Fruit fly (Drosophila melanogaster) whole organism, embryonic: Measurements from ENCODE around the gene CG10804.

Experiments used
- B-H2 ChIP-seq: fragments of 200-800 bp; sonication (Bioruptor generic); optimal IDR thresholded peaks from 2 replicates; lab custom pipeline; 2018; ENCODE audit warnings: missing biosample characterization, mild to moderate bottlenecking, missing genetic modification characterization
- CG10209 ChIP-seq: fragments of 200-800 bp; sonication (Bioruptor generic); optimal IDR thresholded peaks from 3 replicates; lab custom pipeline; 2017; ENCODE audit warnings: missing biosample characterization, mild to moderate bottlenecking, missing genetic modification characterization, missing genetic modification reagents
- CG12744 ChIP-seq: fragments of 200-800 bp; sonication (Bioruptor generic); optimal IDR thresholded peaks from 2 replicates; lab custom pipeline; 2016; ENCODE audit warnings: missing biosample characterization, missing genetic modification characterization
- CG15514 ChIP-seq: fragments of 200-800 bp; sonication (Bioruptor generic); optimal IDR thresholded peaks from 3 replicates; lab custom pipeline; 2017; ENCODE audit warnings: missing biosample characterization, missing genetic modification characterization, mild to moderate bottlenecking, moderate library complexity, missing genetic modification reagents
- CG16863 ChIP-seq: fragments of 200-800 bp; sonication (Bioruptor generic); optimal IDR thresholded peaks from 3 replicates; lab custom pipeline; 2016; ENCODE audit warnings: missing biosample characterization, missing genetic modification characterization
- CG17802 ChIP-seq: fragments of 200-800 bp; sonication (Bioruptor generic); optimal IDR thresholded peaks from 2 replicates; lab custom pipeline; 2018; ENCODE audit warnings: missing biosample characterization, mild to moderate bottlenecking, missing genetic modification characterization, moderate library complexity
- CG2199 ChIP-seq: fragments of 200-800 bp; sonication (Bioruptor generic); IDR thresholded peaks from 3 replicates; pipeline ENCODE4 v1.3.6; 2022; ENCODE audit warnings: missing biosample characterization, missing genetic modification characterization
- CG2678 ChIP-seq: fragments of 200-800 bp; sonication (Bioruptor generic); optimal IDR thresholded peaks from 3 replicates; lab custom pipeline; 2019; ENCODE audit warnings: missing biosample characterization, mild to moderate bottlenecking, missing genetic modification characterization, moderate library complexity
- CG6175 ChIP-seq: fragments of 200-800 bp; sonication (Bioruptor generic); IDR thresholded peaks from 3 replicates; pipeline ENCODE4 v1.3.6; 2022; ENCODE audit warnings: missing biosample characterization, missing genetic modification characterization
- CG6272 ChIP-seq: fragments of 200-800 bp; sonication (Bioruptor generic); IDR thresholded peaks from 2 replicates; pipeline ENCODE4 v1.3.6; 2022; ENCODE audit warnings: missing biosample characterization, missing genetic modification characterization
- CG6654 ChIP-seq: fragments of 200-800 bp; sonication (Bioruptor generic); optimal IDR thresholded peaks from 2 replicates; lab custom pipeline; 2017; ENCODE audit warnings: missing biosample characterization, mild to moderate bottlenecking, missing genetic modification characterization
- CG7271 ChIP-seq: fragments of 200-800 bp; sonication (Bioruptor generic); optimal IDR thresholded peaks from 2 replicates; lab custom pipeline; 2018; ENCODE audit warnings: missing biosample characterization, mild to moderate bottlenecking, missing genetic modification characterization, moderate library complexity
- CG7357 ChIP-seq: fragments of 200-800 bp; sonication (Bioruptor generic); IDR thresholded peaks from 3 replicates; pipeline ENCODE4 v1.3.6; 2022; ENCODE audit warnings: missing biosample characterization, missing genetic modification characterization
- CG7963 ChIP-seq: fragments of 200-800 bp; sonication (Bioruptor generic); IDR thresholded peaks from 3 replicates; pipeline ENCODE4 v1.3.6; 2022; ENCODE audit warnings: missing biosample characterization, missing genetic modification characterization; ENCODE audit not compliant: partially characterized antibody
- CG8765 ChIP-seq: fragments of 200-800 bp; sonication (Bioruptor generic); IDR thresholded peaks from 2 replicates; pipeline ENCODE4 v1.3.6; 2022; ENCODE audit warnings: missing biosample characterization, missing genetic modification characterization
- D19B ChIP-seq: fragments of 200-800 bp; sonication (Bioruptor generic); optimal IDR thresholded peaks from 2 replicates; lab custom pipeline; 2017; ENCODE audit warnings: missing biosample characterization, mild to moderate bottlenecking, missing genetic modification characterization
- Dek ChIP-seq: fragments of 200-800 bp; sonication (Bioruptor generic); optimal IDR thresholded peaks from 3 replicates; lab custom pipeline; 2019; ENCODE audit warnings: missing biosample characterization, mild to moderate bottlenecking, missing genetic modification characterization, moderate library complexity
- HmgD ChIP-seq: fragments of 200-800 bp; sonication (Bioruptor generic); optimal IDR thresholded peaks from 3 replicates; lab custom pipeline; 2016; ENCODE audit warnings: missing biosample characterization, missing genetic modification characterization
- Hmr ChIP-seq: fragments of 200-800 bp; sonication (Bioruptor generic); optimal IDR thresholded peaks from 3 replicates; lab custom pipeline; 2017; ENCODE audit warnings: mild to moderate bottlenecking, missing biosample characterization, missing genetic modification reagents, missing genetic modification characterization
- Hr51 ChIP-seq, 2 experiments: fragments of 200-800 bp; sonication (Bioruptor generic); optimal IDR thresholded peaks; 2 replicates in 1 of 2; 3 replicates in 1 of 2; lab custom pipeline; 2016 to 2018; ENCODE audit warnings: missing biosample characterization in 2 of 2, missing genetic modification characterization in 2 of 2, mild to moderate bottlenecking in 1 of 2, moderate library complexity in 1 of 2
- Max ChIP-seq: fragments of 200-800 bp; sonication (Bioruptor generic); optimal IDR thresholded peaks from 2 replicates; lab custom pipeline; 2016; ENCODE audit warnings: missing biosample characterization, mild to moderate bottlenecking, missing genetic modification characterization
- Nf-YB ChIP-seq: fragments of 200-800 bp; sonication (Bioruptor generic); optimal IDR thresholded peaks from 3 replicates; lab custom pipeline; 2019; ENCODE audit warnings: missing biosample characterization, mild to moderate bottlenecking, missing genetic modification characterization, moderate library complexity
- Six4 ChIP-seq: fragments of 200-800 bp; sonication (Bioruptor generic); optimal IDR thresholded peaks from 2 replicates; lab custom pipeline; 2016; ENCODE audit warnings: missing biosample characterization, missing genetic modification characterization
- Stat92E ChIP-seq, 3 experiments: fragments of >200 bp in 2 of 3; fragments of 200-800 bp in 1 of 3; sonication (Bioruptor generic) in 1 of 3; optimal IDR thresholded peaks; 2 replicates each; lab custom pipeline; 2017 to 2019; ENCODE audit warnings: missing biosample characterization in 3 of 3, missing genetic modification characterization in 3 of 3, mild to moderate bottlenecking in 1 of 3, moderate library complexity in 1 of 3
- Vsx1 ChIP-seq: fragments of 200-800 bp; sonication (Bioruptor generic); optimal IDR thresholded peaks from 2 replicates; lab custom pipeline; 2017; ENCODE audit warnings: missing biosample characterization, mild to moderate bottlenecking, missing genetic modification characterization, missing genetic modification reagents
- YL-1 ChIP-seq: fragments of 200-800 bp; sonication (Bioruptor generic); optimal IDR thresholded peaks from 3 replicates; lab custom pipeline; 2017; ENCODE audit warnings: missing biosample characterization, mild to moderate bottlenecking, missing genetic modification characterization
- ato ChIP-seq: fragments of 200-800 bp; sonication (Bioruptor generic); IDR thresholded peaks from 2 replicates; pipeline ENCODE4 v1.3.6; 2022; ENCODE audit warnings: missing biosample characterization, missing genetic modification characterization; ENCODE audit not compliant: partially characterized antibody
- bcd ChIP-seq: fragments of 200-800 bp; sonication (Bioruptor generic); optimal IDR thresholded peaks from 2 replicates; lab custom pipeline; 2017; ENCODE audit warnings: missing biosample characterization, mild to moderate bottlenecking, missing genetic modification characterization
- bsh ChIP-seq, 2 experiments: fragments of 200-800 bp; sonication (Bioruptor generic); optimal IDR thresholded peaks; 2 replicates each; lab custom pipeline; 2017 to 2018; ENCODE audit warnings: mild to moderate bottlenecking in 2 of 2, missing biosample characterization in 2 of 2, missing genetic modification characterization in 2 of 2, moderate library complexity in 1 of 2
- chif ChIP-seq, 2 experiments: fragments of 200-800 bp; sonication (Bioruptor generic); optimal IDR thresholded peaks; 3 replicates each; lab custom pipeline; 2016; ENCODE audit warnings: missing biosample characterization in 2 of 2, missing genetic modification characterization in 2 of 2
- chm ChIP-seq: fragments of 200-800 bp; sonication (Bioruptor generic); IDR thresholded peaks from 2 replicates; pipeline ENCODE4 v1.3.6; 2022; ENCODE audit warnings: missing biosample characterization, missing genetic modification characterization
- danr ChIP-seq: fragments of 200-800 bp; sonication (Bioruptor generic); IDR thresholded peaks from 2 replicates; pipeline ENCODE4 v1.3.6; 2022; ENCODE audit warnings: missing biosample characterization, missing genetic modification characterization
- dati ChIP-seq: fragments of 200-800 bp; sonication (Bioruptor generic); IDR thresholded peaks from 2 replicates; pipeline ENCODE4 v1.3.6; 2022; ENCODE audit warnings: missing biosample characterization, missing genetic modification characterization
- fd3F ChIP-seq: fragments of 200-800 bp; sonication (Bioruptor generic); optimal IDR thresholded peaks from 2 replicates; lab custom pipeline; 2018; ENCODE audit warnings: missing biosample characterization, mild to moderate bottlenecking, missing genetic modification characterization, moderate library complexity
- fu2 ChIP-seq: fragments of 200-800 bp; sonication (Bioruptor generic); optimal IDR thresholded peaks from 2 replicates; lab custom pipeline; 2016; ENCODE audit warnings: missing biosample characterization, missing genetic modification characterization
- hth ChIP-seq: fragments of >200 bp; optimal IDR thresholded peaks from 2 replicates; lab custom pipeline; 2017; ENCODE audit warnings: inconsistent platforms
- mld ChIP-seq: fragments of 200-800 bp; sonication (Bioruptor generic); IDR thresholded peaks from 3 replicates; pipeline ENCODE4 v1.3.6; 2022; ENCODE audit warnings: missing biosample characterization, missing genetic modification characterization; ENCODE audit not compliant: partially characterized antibody
- p53 ChIP-seq: fragments of 200-800 bp; sonication (Bioruptor generic); optimal IDR thresholded peaks from 2 replicates; lab custom pipeline; 2016; ENCODE audit warnings: missing biosample characterization, missing genetic modification characterization
- prd ChIP-seq, 3 experiments: fragments of >200 bp in 2 of 3; fragments of 200-800 bp in 1 of 3; sonication (Bioruptor generic) in 1 of 3; optimal IDR thresholded peaks in 2 of 3; IDR thresholded peaks in 1 of 3; 2 replicates in 2 of 3; 3 replicates in 1 of 3; pipeline versions ENCODE4 v1.3.6 to Lab custom; 2017 to 2022; ENCODE audit warnings: missing biosample characterization in 1 of 3, missing genetic modification characterization in 1 of 3
- rib ChIP-seq: fragments of 200-800 bp; sonication (Bioruptor generic); IDR thresholded peaks from 2 replicates; pipeline ENCODE4 v1.3.6; 2022; ENCODE audit warnings: missing biosample characterization, missing genetic modification characterization
- sens ChIP-seq: fragments of 200-800 bp; sonication (Bioruptor generic); peaks from one replicate; lab custom pipeline; 2016; ENCODE audit warnings: missing biosample characterization, missing genetic modification characterization
- trh ChIP-seq: fragments of 200-800 bp; sonication (Bioruptor generic); optimal IDR thresholded peaks from 2 replicates; lab custom pipeline; 2016; ENCODE audit warnings: missing biosample characterization, missing genetic modification characterization
- tup ChIP-seq: fragments of 200-800 bp; sonication (Bioruptor generic); optimal IDR thresholded peaks from 2 replicates; lab custom pipeline; 2016; ENCODE audit warnings: missing biosample characterization, mild to moderate bottlenecking, missing genetic modification characterization, moderate library complexity
- wdn ChIP-seq: fragments of 200-800 bp; sonication (Bioruptor generic); IDR thresholded peaks from 2 replicates; pipeline ENCODE4 v1.3.6; 2022; ENCODE audit warnings: missing biosample characterization, missing genetic modification characterization
- wek ChIP-seq: fragments of 200-800 bp; sonication (Bioruptor generic); optimal IDR thresholded peaks from 3 replicates; lab custom pipeline; 2018; ENCODE audit warnings: missing biosample characterization, mild to moderate bottlenecking, missing genetic modification characterization, moderate library complexity
- zf30C ChIP-seq: fragments of 200-800 bp; sonication (Bioruptor generic); optimal IDR thresholded peaks from 3 replicates; lab custom pipeline; 2018; ENCODE audit warnings: missing biosample characterization, mild to moderate bottlenecking, missing genetic modification characterization
- zfh1 ChIP-seq: fragments of 200-800 bp; sonication (Bioruptor generic); IDR thresholded peaks from 3 replicates; pipeline ENCODE4 v1.3.6; 2022; ENCODE audit warnings: missing biosample characterization, missing genetic modification characterization

Gene CG10804

DNA sequence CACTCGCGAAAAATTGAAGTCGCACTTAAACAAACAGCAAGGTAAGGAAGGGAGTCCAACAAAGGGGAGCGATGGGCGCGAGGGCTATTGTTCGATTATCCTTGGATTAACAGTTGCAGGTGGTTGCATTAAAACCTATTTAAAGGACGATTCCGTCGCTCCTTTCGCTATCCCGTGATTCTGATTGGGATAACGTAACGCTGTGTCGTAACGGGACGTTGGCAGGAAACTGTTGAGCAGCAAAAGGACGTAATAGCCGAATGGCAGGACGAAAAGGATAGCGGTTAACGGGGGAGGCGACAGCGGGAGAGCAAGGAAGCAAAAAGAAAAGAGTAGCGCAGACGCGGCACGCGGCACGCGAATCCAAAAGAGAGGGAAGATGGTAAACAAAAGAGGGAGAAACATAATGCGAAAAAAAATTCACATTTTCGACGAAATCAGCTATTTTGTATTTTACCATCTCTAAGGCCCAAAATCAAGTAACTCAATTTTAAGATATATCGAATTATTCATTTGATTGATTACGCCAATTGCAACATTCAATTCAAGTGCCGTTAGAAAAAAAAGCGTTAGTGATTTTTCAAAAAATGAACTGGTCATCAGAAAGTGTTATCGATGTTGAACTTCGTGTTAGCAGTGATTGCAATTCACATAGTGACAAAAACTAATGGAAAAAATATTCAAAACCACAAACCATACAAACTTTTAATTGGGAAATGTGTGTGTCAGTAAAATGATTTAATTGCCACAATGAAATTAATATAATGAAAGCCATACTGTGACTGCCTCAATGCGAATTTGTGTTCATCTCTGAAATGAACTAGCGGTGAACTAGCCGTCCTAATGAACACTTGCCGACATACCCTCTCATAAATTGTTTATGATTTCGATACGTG is at the start of gene CG10804, which contains the start of gene CG10802 (continued):
- TF ChIP-seq CG15514 (GFP tag; lab: Kevin White, UChicago) (peak; percentile 99), tup (peak; percentile 53), CG2199 (GFP tag; lab: Robert Waterston, UW) (0 out of 3 replicates have a peak, but pooled peaks have one; percentile 37), CG10209 (GFP tag; lab: Kevin White, UChicago) (peak; percentile 57), rib (GFP tag; lab: Robert Waterston, UW) (peak; percentile 65; the same call in 1 of the 2 replicates), wdn (GFP tag; lab: Robert Waterston, UW) (peak; percentile 24; the same call in 1 of the 2 replicates), danr (GFP tag; lab: Robert Waterston, UW) (peak; percentile 72), Hmr (GFP tag; lab: Kevin White, UChicago) (no peak), CG16863 (GFP tag; lab: Kevin White, UChicago) (peak; percentile 69), CG7271 (no peak), bsh (GFP tag; optimal IDR thresholded peaks at IDR 0.05; lab: Kevin White, UChicago) (peak in 1 of 2 experiments; percentile 72), YL-1 (GFP tag; lab: Kevin White, UChicago) (no peak), mld (GFP tag; lab: Robert Waterston, UW) (no peak), CG2678 (tag; lab: Kevin White, UChicago) (no peak), CG12744 (peak; percentile 62), CG8765 (GFP tag; lab: Robert Waterston, UW) (peak; percentile 83), zfh1 (GFP tag; lab: Robert Waterston, UW) (peak; percentile 90), chif (GFP tag; optimal IDR thresholded peaks at IDR 0.05; lab: Kevin White, UChicago) (peak; percentile 69 to 80), dati (GFP tag; lab: Robert Waterston, UW) (0 out of 2 replicates have a peak, but pooled peaks have one; percentile 45), wek (GFP tag; lab: Kevin White, UChicago) (no peak), prd (optimal IDR thresholded peaks at IDR 0.05; lab: Kevin White, UChicago) (no peak), prd (GFP tag; IDR thresholded peaks at IDR 0.05; lab: Robert Waterston, UW) (peak; percentile 91), Six4 (peak; percentile 44), Vsx1 (GFP tag; lab: Kevin White, UChicago) (peak; percentile 32), HmgD (GFP tag; lab: Kevin White, UChicago) (peak; percentile 82), zf30C (GFP tag; lab: Kevin White, UChicago) (no peak), chm (peak; percentile 64; the same call in 1 of the 2 replicates), D19B (GFP tag; lab: Kevin White, UChicago) (peak; percentile 60), fd3F (GFP tag; lab: Kevin White, UChicago) (peak; percentile 58), CG6272 (GFP tag; lab: Robert Waterston, UW) (peak; percentile 92), Max (peak; percentile 64), CG6175 (GFP tag; lab: Robert Waterston, UW) (no peak), CG7357 (GFP tag; lab: Robert Waterston, UW) (peak; percentile 60; the same call in 1 of the 3 replicates), Stat92E (GFP tag; optimal IDR thresholded peaks at IDR 0.05; lab: Kevin White, UChicago) (no peak), fu2 (GFP tag; lab: Kevin White, UChicago) (peak; percentile 74), CG7963 (GFP tag; lab: Robert Waterston, UW) (0 out of 3 replicates have a peak, but pooled peaks have one; percentile 38), ato (GFP tag; lab: Robert Waterston, UW) (no peak), sens (peak; percentile 97), CG6654 (GFP tag; lab: Kevin White, UChicago) (peak; percentile 7), Hr51 (GFP tag; optimal IDR thresholded peaks at IDR 0.05; lab: Kevin White, UChicago) (peak; percentile 56 to 68), bcd (GFP tag; lab: Kevin White, UChicago) (peak; percentile 56), Nf-YB (GFP tag; lab: Kevin White, UChicago) (no peak), CG17802 (tag; lab: Kevin White, UChicago) (no peak), trh (no peak), p53 (peak; percentile 52), Dek (tag; lab: Kevin White, UChicago) (peak; percentile 58), hth (lab: Kevin White, UChicago) (no peak), B-H2 (peak; percentile 36)
